Worm (Caenorhabditis elegans) whole organism, L4 larva: ENCODE results near the gene Y105C5B.5.

Source experiments
- D1046.2 ChIP-seq: fragments of 200-800 bp; sonication (Bioruptor generic); IDR thresholded peaks from 2 replicates; pipeline ENCODE4 v1.3.6; 2022; ENCODE audit warnings: missing genetic modification characterization, missing compliant biosample characterization
- R02D3.7 ChIP-seq: fragments of 150-350 bp; sonication (generic microtip); optimal IDR thresholded peaks from 3 replicates; lab custom pipeline; 2014; ENCODE audit warnings: missing biosample characterization, missing genetic modification characterization
- T20F7.1 ChIP-seq: fragments of 200-800 bp; sonication (Bioruptor generic); optimal IDR thresholded peaks from 2 replicates; lab custom pipeline; 2018; ENCODE audit warnings: mild to moderate bottlenecking, missing genetic modification characterization, missing compliant biosample characterization
- Y5F2A.4 ChIP-seq: fragments of 200-800 bp; sonication (Bioruptor generic); optimal IDR thresholded peaks from 2 replicates; lab custom pipeline; 2018; ENCODE audit warnings: mild to moderate bottlenecking, missing genetic modification characterization, missing compliant biosample characterization
- ZK337.2 ChIP-seq: fragments of 200-800 bp; sonication (Bioruptor generic); IDR thresholded peaks from 2 replicates; pipeline ENCODE4 v1.3.6; 2022; ENCODE audit warnings: missing genetic modification reagents, missing genetic modification characterization, missing compliant biosample characterization
- aha-1 ChIP-seq: fragments of 150-350 bp; peaks from one replicate; lab custom pipeline; 2014; ENCODE audit warnings: missing biosample characterization, missing genetic modification characterization
- ama-1 ChIP-seq: fragments of 150-350 bp; optimal IDR thresholded peaks from 2 replicates; lab custom pipeline; 2014; ENCODE audit warnings: inconsistent platforms, mixed read lengths
- ceh-32 ChIP-seq: sonication (generic microtip); optimal IDR thresholded peaks from 2 replicates; lab custom pipeline; 2016; ENCODE audit warnings: mild to moderate bottlenecking, missing genetic modification characterization, missing compliant biosample characterization; ENCODE audit not compliant: poor library complexity
- cey-2 ChIP-seq: sonication (generic microtip); optimal IDR thresholded peaks from 3 replicates; lab custom pipeline; 2017; ENCODE audit warnings: missing genetic modification characterization, mild to moderate bottlenecking, missing compliant biosample characterization, antibody characterized with exemption, borderline replicate concordance; ENCODE audit not compliant: insufficient read depth
- daf-12 ChIP-seq: fragments of 150-350 bp; optimal IDR thresholded peaks from 2 replicates; lab custom pipeline; 2014; ENCODE audit warnings: missing biosample characterization, missing genetic modification reagents, missing genetic modification characterization
- daf-16 ChIP-seq, 3 experiments: sonication (generic microtip); optimal IDR thresholded peaks; 2 replicates each; lab custom pipeline; 2016 to 2017; ENCODE audit warnings: missing genetic modification characterization in 3 of 3, missing genetic modification reagents in 3 of 3, mild to moderate bottlenecking in 2 of 3, missing compliant biosample characterization in 2 of 3, missing biosample characterization in 1 of 3, moderate library complexity in 1 of 3
- dmd-6 ChIP-seq: fragments of 200-800 bp; sonication (Bioruptor generic); IDR thresholded peaks from 2 replicates; pipeline ENCODE4 v1.3.6; 2022; ENCODE audit warnings: missing genetic modification reagents, missing genetic modification characterization, missing compliant biosample characterization
- dmd-8 ChIP-seq: fragments of 200-800 bp; sonication (Bioruptor generic); IDR thresholded peaks from 2 replicates; pipeline ENCODE4 v1.3.6; 2022; ENCODE audit warnings: missing genetic modification characterization, missing compliant biosample characterization
- duxl-1 ChIP-seq: sonication (generic microtip); optimal IDR thresholded peaks from 2 replicates; lab custom pipeline; 2016; ENCODE audit warnings: mild to moderate bottlenecking, missing genetic modification characterization, moderate library complexity, missing compliant biosample characterization; ENCODE audit not compliant: poor library complexity
- egl-27 ChIP-seq: sonication (generic microtip); optimal IDR thresholded peaks from 3 replicates; lab custom pipeline; 2017; ENCODE audit warnings: missing biosample characterization, missing genetic modification reagents, missing genetic modification characterization
- hif-1 ChIP-seq, 2 experiments: sonication (generic microtip); optimal IDR thresholded peaks; 2 replicates each; lab custom pipeline; 2016 to 2017; ENCODE audit warnings: missing compliant biosample characterization in 2 of 2, missing genetic modification characterization in 2 of 2, missing genetic modification reagents in 2 of 2, missing genotype in 2 of 2, mild to moderate bottlenecking in 1 of 2
- hlh-11 ChIP-seq: fragments of 200-800 bp; sonication (Bioruptor generic); optimal IDR thresholded peaks from 2 replicates; lab custom pipeline; 2018; ENCODE audit warnings: mild to moderate bottlenecking, missing genetic modification characterization, missing compliant biosample characterization
- hmg-1.1 ChIP-seq: fragments of 200-800 bp; sonication (Bioruptor generic); IDR thresholded peaks from 2 replicates; pipeline ENCODE4 v1.3.6; 2022; ENCODE audit warnings: missing genetic modification reagents, missing genetic modification characterization, missing compliant biosample characterization
- lin-15B ChIP-seq: fragments of 150-350 bp; sonication (generic microtip); optimal IDR thresholded peaks from 3 replicates; lab custom pipeline; 2014; ENCODE audit warnings: missing biosample characterization, missing genetic modification characterization
- lin-29 ChIP-seq: fragments of 200-800 bp; sonication (Bioruptor generic); IDR thresholded peaks from 2 replicates; pipeline ENCODE4 v1.3.6; 2022; ENCODE audit warnings: missing genetic modification reagents, missing genetic modification characterization, missing compliant biosample characterization
- lin-38 ChIP-seq: fragments of 200-800 bp; sonication (Bioruptor generic); IDR thresholded peaks from 2 replicates; pipeline ENCODE4 v1.3.6; 2022; ENCODE audit warnings: missing genetic modification reagents, missing genetic modification characterization, missing compliant biosample characterization
- mdl-1 ChIP-seq, 2 experiments: fragments of 150-350 bp in 1 of 2; sonication (generic microtip) in 1 of 2; optimal IDR thresholded peaks; 2 replicates each; lab custom pipeline; 2014 to 2017; ENCODE audit warnings: missing biosample characterization in 2 of 2, missing genetic modification characterization in 2 of 2
- nhr-102 ChIP-seq: sonication (generic microtip); optimal IDR thresholded peaks from 2 replicates; lab custom pipeline; 2016; ENCODE audit warnings: mild to moderate bottlenecking, missing genetic modification characterization, moderate library complexity, missing compliant biosample characterization
- nhr-11 ChIP-seq: fragments of 150-350 bp; optimal IDR thresholded peaks from 2 replicates; lab custom pipeline; 2014; ENCODE audit warnings: missing biosample characterization, missing genetic modification characterization
- pqm-1 ChIP-seq: sonication (generic microtip); optimal IDR thresholded peaks from 2 replicates; lab custom pipeline; 2017; ENCODE audit warnings: missing biosample characterization, missing genetic modification characterization
- rbr-2 ChIP-seq: sonication (generic microtip); optimal IDR thresholded peaks from 2 replicates; lab custom pipeline; 2016; ENCODE audit warnings: missing genotype, missing genetic modification characterization, missing compliant biosample characterization
- skn-1 ChIP-seq: fragments of 150-350 bp; optimal IDR thresholded peaks from 2 replicates; lab custom pipeline; 2014; ENCODE audit warnings: missing biosample characterization, missing genetic modification characterization
- spr-1 ChIP-seq: sonication (generic microtip); optimal IDR thresholded peaks from 2 replicates; lab custom pipeline; 2016; ENCODE audit warnings: mild to moderate bottlenecking, missing genetic modification characterization, missing compliant biosample characterization
- spr-3 ChIP-seq: fragments of 200-800 bp; sonication (Bioruptor generic); optimal IDR thresholded peaks from 2 replicates; lab custom pipeline; 2018; ENCODE audit warnings: mild to moderate bottlenecking, missing genetic modification characterization, missing compliant biosample characterization
- tra-1 ChIP-seq: fragments of 200-800 bp; sonication (Bioruptor generic); IDR thresholded peaks from 2 replicates; pipeline ENCODE4 v1.3.6; 2022; ENCODE audit warnings: missing genetic modification reagents, missing genetic modification characterization, missing compliant biosample characterization
- vab-7 ChIP-seq: fragments of 200-800 bp; sonication (Bioruptor generic); IDR thresholded peaks from 2 replicates; pipeline ENCODE4 v1.3.6; 2022; ENCODE audit warnings: missing genetic modification reagents, missing genetic modification characterization, missing compliant biosample characterization
- zfp-3 ChIP-seq: fragments of 200-800 bp; sonication (Bioruptor generic); conservative IDR thresholded peaks from 2 replicates; pipeline ENCODE4 v1.3.6; 2022; ENCODE audit warnings: missing genetic modification reagents, missing genetic modification characterization, missing compliant biosample characterization
- zip-11 ChIP-seq: fragments of 200-800 bp; sonication (Bioruptor generic); IDR thresholded peaks from 2 replicates; pipeline ENCODE4 v1.3.6; 2022; ENCODE audit warnings: missing genetic modification characterization, missing compliant biosample characterization
- zip-2 ChIP-seq: fragments of 150-350 bp; optimal IDR thresholded peaks from 2 replicates; lab custom pipeline; 2014; ENCODE audit warnings: missing biosample characterization, missing genetic modification characterization
- ztf-11 ChIP-seq: fragments of 150-350 bp; optimal IDR thresholded peaks from 2 replicates; lab custom pipeline; 2014; ENCODE audit warnings: missing biosample characterization, missing genetic modification characterization
- ztf-7 ChIP-seq: fragments of 150-350 bp; optimal IDR thresholded peaks from 2 replicates; lab custom pipeline; 2014; ENCODE audit warnings: missing biosample characterization, missing genetic modification characterization

The Y105C5B.5 gene

DNA sequence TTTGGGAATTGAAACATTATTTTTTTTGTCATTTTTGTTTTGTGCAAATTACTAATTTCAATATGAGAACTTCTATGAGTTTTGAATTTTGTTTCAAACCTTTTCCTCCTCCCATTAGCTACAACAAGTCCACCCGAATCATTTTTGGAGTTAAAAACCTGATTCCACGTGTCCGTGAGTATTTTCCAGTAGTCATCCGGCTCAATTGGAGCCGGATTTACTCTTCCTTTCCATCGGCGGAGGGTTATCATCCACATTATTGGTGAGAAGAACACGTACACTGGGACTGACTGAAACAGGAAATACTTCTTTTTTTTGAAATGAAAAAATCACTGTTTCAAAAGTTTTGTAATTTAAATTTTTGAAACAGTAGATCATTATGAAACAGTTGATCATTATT lies 22.0 kb upstream of the Y105C5B.5 start:
- TF ChIP-seq hif-1 (tag; optimal IDR thresholded peaks at IDR 0.05; lab: Kevin White, UChicago) (no peak), aha-1 (tag; lab: Kevin White, UChicago) (peak; percentile 96), zip-2 (no peak), vab-7 (GFP tag; lab: Robert Waterston, UW) (no peak)

DNA sequence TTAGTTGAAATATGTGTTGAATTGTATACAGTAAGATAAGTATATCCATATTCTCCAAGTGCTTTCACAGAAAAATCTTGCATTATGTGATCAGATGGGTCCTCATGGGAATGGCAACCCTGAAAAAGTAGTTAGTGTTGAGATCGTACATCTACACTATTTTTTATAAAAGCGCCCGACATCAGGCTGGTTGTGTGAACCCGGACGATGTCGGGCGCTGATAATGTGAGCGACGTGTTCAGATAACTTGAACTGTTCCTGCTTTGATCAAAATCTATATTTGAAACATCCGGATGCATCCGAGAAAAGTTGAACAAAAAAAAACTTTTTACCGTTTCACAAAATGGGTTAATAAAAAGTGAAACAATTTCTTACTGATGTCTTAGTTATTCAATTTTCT lies 14.0 kb upstream of the Y105C5B.5 start:
- TF ChIP-seq daf-16 (GFP tag; optimal IDR thresholded peaks at IDR 0.05; lab: Kevin White, UChicago): no peak
- TF ChIP-seq daf-16 (tag; optimal IDR thresholded peaks at IDR 0.05; lab: Kevin White, UChicago): no peak
- TF ChIP-seq mdl-1 (tag; optimal IDR thresholded peaks at IDR 0.05; lab: Kevin White, UChicago): no peak
- TF ChIP-seq hlh-11 (tag; lab: Kevin White, UChicago): no peak
- no peak for TF ChIP-seq pqm-1 (tag; lab: Kevin White, UChicago)

DNA sequence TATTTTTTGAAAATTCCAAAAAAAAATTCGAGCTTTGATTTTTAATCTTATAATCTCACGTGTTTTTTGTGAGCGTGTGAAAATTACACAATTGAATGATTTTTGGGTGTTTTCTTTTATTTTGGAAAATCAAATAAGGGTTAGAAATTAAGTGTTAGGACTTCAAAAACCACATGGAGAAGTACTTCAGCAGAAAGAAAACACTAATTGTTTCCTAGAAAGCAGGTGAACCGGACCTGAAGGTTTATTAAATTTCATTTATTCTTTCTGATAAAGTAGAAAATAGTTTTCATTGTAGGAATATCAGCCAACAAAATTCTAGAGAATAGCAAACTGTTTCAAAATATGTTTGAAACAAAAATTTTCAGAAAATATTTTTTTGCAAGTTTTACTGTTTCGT lies 7.2 kb upstream of the Y105C5B.5 start:
- TF ChIP-seq ceh-32 (tag; lab: Kevin White, UChicago) (no peak), Y5F2A.4 (GFP tag; lab: Kevin White, UChicago) (no peak), ztf-7 (tag; lab: Kevin White, UChicago) (no peak), rbr-2 (tag; lab: Kevin White, UChicago) (no peak), duxl-1 (tag; lab: Kevin White, UChicago) (no peak), skn-1 (tag; lab: Kevin White, UChicago) (no peak), dmd-8 (GFP tag; lab: Robert Waterston, UW) (no peak), T20F7.1 (GFP tag; lab: Kevin White, UChicago) (no peak), tra-1 (no peak), spr-1 (tag; lab: Kevin White, UChicago) (no peak), zip-2 (no peak), ztf-11 (tag; lab: Kevin White, UChicago) (no peak), lin-38 (GFP tag; lab: Robert Waterston, UW) (no peak), lin-29 (GFP tag; lab: Robert Waterston, UW) (no peak), R02D3.7 (tag; lab: Kevin White, UChicago) (no peak), zip-11 (GFP tag; lab: Robert Waterston, UW) (no peak), hif-1 (tag; optimal IDR thresholded peaks at IDR 0.05; lab: Kevin White, UChicago) (no peak), ama-1 (lab: Kevin White, UChicago) (no peak)

DNA sequence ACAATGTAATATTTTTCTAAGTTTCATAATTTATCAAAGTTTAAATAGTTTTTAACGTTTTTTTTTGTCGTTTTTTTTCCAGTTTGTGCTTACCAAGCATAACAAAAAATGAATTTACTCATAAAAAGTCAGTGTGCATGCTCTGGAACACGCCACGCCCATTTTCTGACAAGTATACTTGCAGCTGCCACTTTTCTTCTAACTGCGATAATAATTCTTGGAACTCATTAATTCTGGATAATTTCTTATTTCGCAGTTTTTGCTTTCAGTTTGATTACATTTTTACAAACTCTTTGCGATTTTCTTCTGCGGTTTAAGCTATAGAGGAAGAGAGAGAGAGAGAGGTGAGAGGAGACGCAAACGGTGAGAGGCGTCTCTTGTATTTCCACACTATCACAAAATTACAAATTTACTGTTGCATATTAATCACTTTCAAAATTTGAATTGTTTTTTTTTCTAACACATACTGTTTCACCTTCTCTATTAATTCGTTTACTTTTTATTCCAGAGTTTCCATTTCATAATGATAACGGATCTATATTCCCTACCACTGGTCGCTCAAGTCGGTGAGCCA lies 5.1 kb upstream of the Y105C5B.5 start, which contains the start of gene srv-15:
Gene srv-15, plus strand, starts transcription at position 524 of the 574 bp plus-strand sequence.
- no peak for TF ChIP-seq cey-2 (tag; lab: Kevin White, UChicago)
- no peak for TF ChIP-seq spr-3 (GFP tag; lab: Kevin White, UChicago)
- TF ChIP-seq zfp-3 (GFP tag; lab: Robert Waterston, UW): no peak
- peak; percentile 8 for TF ChIP-seq nhr-11
- TF ChIP-seq daf-12 (tag; lab: Kevin White, UChicago): no peak
- no peak for TF ChIP-seq nhr-102 (tag; lab: Kevin White, UChicago)
- no peak for TF ChIP-seq hmg-1.1 (GFP tag; lab: Robert Waterston, UW)
- TF ChIP-seq dmd-6: no peak
- no peak for TF ChIP-seq D1046.2 (GFP tag; lab: Robert Waterston, UW)
- TF ChIP-seq egl-27 (tag; lab: Kevin White, UChicago): no peak
- TF ChIP-seq lin-15B (tag; lab: Kevin White, UChicago): no peak
- TF ChIP-seq aha-1 (tag; lab: Kevin White, UChicago): peak; percentile 61
- TF ChIP-seq ZK337.2: no peak
- TF ChIP-seq pqm-1 (tag; lab: Kevin White, UChicago): no peak
- TF ChIP-seq, all 104 proteins: peak for 2
